Worm (Caenorhabditis elegans): ENCODE results near the gene D2045.8.

DNA sequence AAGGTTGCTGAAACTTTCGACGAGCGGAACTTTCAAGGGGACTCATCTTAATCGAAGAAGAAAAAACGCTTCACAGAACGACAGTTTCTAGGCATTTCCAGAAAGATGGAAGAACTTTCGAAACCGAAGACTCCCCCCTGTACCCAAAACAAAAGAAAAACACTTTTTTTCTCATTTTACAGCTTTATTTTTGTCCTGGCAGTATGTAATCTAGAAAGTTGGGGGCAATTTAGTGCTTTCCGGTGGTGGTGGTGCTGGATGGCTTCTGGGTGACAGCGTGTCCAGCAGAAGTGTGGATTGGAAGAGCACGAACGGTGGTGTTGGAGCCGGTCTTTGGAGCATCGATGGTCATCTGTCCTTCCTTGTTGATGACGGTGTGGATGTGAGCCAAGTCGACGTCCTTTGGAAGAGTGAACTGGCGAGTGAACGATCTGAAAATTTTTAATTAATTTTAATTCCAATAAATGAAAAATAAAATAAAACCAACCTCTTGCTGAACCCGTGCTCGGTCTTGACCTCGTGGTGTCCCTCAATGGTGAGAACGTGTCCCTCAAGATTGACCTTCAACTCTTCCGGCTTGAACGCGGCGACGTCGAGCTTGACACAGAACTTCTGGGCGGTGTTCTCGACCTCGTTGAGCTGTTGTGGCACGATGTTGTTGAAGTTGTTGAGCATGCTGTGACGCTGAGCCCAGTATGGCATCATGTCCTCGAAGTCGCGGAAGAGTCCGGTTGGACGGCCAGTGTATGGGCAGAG is 24.0 kb downstream of the D2045.8 start:
- TF ChIP-seq ama-1 (optimal IDR thresholded peaks at IDR 0.05): no peak
- TF ChIP-seq unc-42 (tag; optimal IDR thresholded peaks at IDR 0.05): no peak
- no peak for TF ChIP-seq rnt-1 (tag; optimal IDR thresholded peaks at IDR 0.05)
- TF ChIP-seq unc-55 (GFP tag; optimal IDR thresholded peaks at IDR 0.05): no peak
- TF ChIP-seq pag-3 (tag; optimal IDR thresholded peaks at IDR 0.05; ENCODE audit: borderline replicate concordance): no peak
